Fruit fly (Drosophila melanogaster) whole organism, embryonic: Measurements from ENCODE around the gene RhoGAP19D.

ENCODE experiments used
- Awh ChIP-seq: fragments of 200-800 bp; sonication (Bioruptor generic); IDR thresholded peaks from 2 replicates; pipeline ENCODE4, ENCODE4 v1.3.6; 2022; ENCODE audit warnings: missing biosample characterization, missing genetic modification characterization
- Blimp-1 ChIP-seq: fragments of 200-800 bp; sonication (Bioruptor generic); optimal IDR thresholded peaks from 3 replicates; lab custom pipeline; 2018; ENCODE audit warnings: missing biosample characterization, missing genetic modification characterization, mild to moderate bottlenecking, moderate library complexity, missing genetic modification reagents
- CG10431 ChIP-seq: fragments of 200-800 bp; sonication (Bioruptor generic); optimal IDR thresholded peaks from 3 replicates; lab custom pipeline; 2018; ENCODE audit warnings: missing biosample characterization, mild to moderate bottlenecking, missing genetic modification characterization
- CG11723 ChIP-seq: fragments of 200-800 bp; sonication (Bioruptor generic); optimal IDR thresholded peaks from 2 replicates; lab custom pipeline; 2017; ENCODE audit warnings: missing biosample characterization, mild to moderate bottlenecking, missing genetic modification characterization
- CG12942 ChIP-seq: fragments of 200-800 bp; sonication (Bioruptor generic); optimal IDR thresholded peaks from 3 replicates; lab custom pipeline; 2016; ENCODE audit warnings: missing biosample characterization, missing genetic modification characterization
- CG13123 ChIP-seq: fragments of 200-800 bp; sonication (Bioruptor generic); optimal IDR thresholded peaks from 2 replicates; lab custom pipeline; 2016; ENCODE audit warnings: missing biosample characterization, missing genetic modification characterization
- CG15073 ChIP-seq: fragments of 200-800 bp; sonication (Bioruptor generic); optimal IDR thresholded peaks from 2 replicates; lab custom pipeline; 2016; ENCODE audit warnings: missing biosample characterization, missing genetic modification characterization
- CG1603 ChIP-seq: fragments of 200-800 bp; sonication (Bioruptor generic); optimal IDR thresholded peaks from 2 replicates; lab custom pipeline; 2019; ENCODE audit warnings: missing biosample characterization, mild to moderate bottlenecking, missing genetic modification characterization, moderate library complexity
- CG1832 ChIP-seq: fragments of 200-800 bp; sonication (Bioruptor generic); optimal IDR thresholded peaks from 2 replicates; lab custom pipeline; 2017; ENCODE audit warnings: missing biosample characterization, mild to moderate bottlenecking, missing genetic modification characterization, inconsistent platforms
- CG18599 ChIP-seq: fragments of 200-800 bp; sonication (Bioruptor generic); optimal IDR thresholded peaks from 3 replicates; lab custom pipeline; 2017; ENCODE audit warnings: missing biosample characterization, missing genetic modification characterization, mild to moderate bottlenecking, moderate library complexity, missing genetic modification reagents
- CG18619 ChIP-seq: fragments of 200-800 bp; sonication (Bioruptor generic); optimal IDR thresholded peaks from 3 replicates; lab custom pipeline; 2017; ENCODE audit warnings: missing biosample characterization, mild to moderate bottlenecking, missing genetic modification characterization
- CG2199 ChIP-seq: fragments of 200-800 bp; sonication (Bioruptor generic); IDR thresholded peaks from 3 replicates; pipeline ENCODE4 v1.3.6; 2022; ENCODE audit warnings: missing biosample characterization, missing genetic modification characterization
- CG3847 ChIP-seq: fragments of 200-800 bp; sonication (Bioruptor generic); IDR thresholded peaks from 2 replicates; pipeline ENCODE4 v1.3.6; 2022; ENCODE audit warnings: missing biosample characterization, missing genetic modification characterization
- CG4854 ChIP-seq: fragments of 200-800 bp; sonication (Bioruptor generic); optimal IDR thresholded peaks from 2 replicates; lab custom pipeline; 2016; ENCODE audit warnings: missing biosample characterization, missing genetic modification characterization, inconsistent platforms
- CG8089 ChIP-seq: fragments of 200-800 bp; sonication (Bioruptor generic); optimal IDR thresholded peaks from 3 replicates; lab custom pipeline; 2016; ENCODE audit warnings: missing biosample characterization, missing genetic modification characterization
- CG8944 ChIP-seq: fragments of 200-800 bp; sonication (Bioruptor generic); optimal IDR thresholded peaks from 3 replicates; lab custom pipeline; 2016; ENCODE audit warnings: missing biosample characterization, missing genetic modification characterization
- CG9817 ChIP-seq: fragments of 200-800 bp; sonication (Bioruptor generic); optimal IDR thresholded peaks from 2 replicates; lab custom pipeline; 2018; ENCODE audit warnings: missing biosample characterization, mild to moderate bottlenecking, missing genetic modification characterization, moderate library complexity
- CrebB ChIP-seq: fragments of 200-800 bp; sonication (Bioruptor generic); optimal IDR thresholded peaks from 3 replicates; lab custom pipeline; 2018; ENCODE audit warnings: missing biosample characterization, mild to moderate bottlenecking, missing genetic modification characterization
- Dll ChIP-seq: fragments of 200-800 bp; sonication (Bioruptor generic); IDR thresholded peaks from 4 replicates; pipeline ENCODE4 v1.3.6; 2022; ENCODE audit warnings: missing biosample characterization, missing genetic modification characterization; ENCODE audit not compliant: partially characterized antibody
- HLH3B ChIP-seq: fragments of 200-800 bp; sonication (Bioruptor generic); IDR thresholded peaks from 2 replicates; pipeline ENCODE4 v1.3.6; 2022; ENCODE audit warnings: missing biosample characterization, missing genetic modification characterization
- HLH4C ChIP-seq: fragments of 200-800 bp; sonication (Bioruptor generic); IDR thresholded peaks from 3 replicates; pipeline ENCODE4 v1.3.6; 2022; ENCODE audit warnings: missing biosample characterization, missing genetic modification characterization; ENCODE audit not compliant: partially characterized antibody
- HLH54F ChIP-seq: fragments of 200-800 bp; sonication (Bioruptor generic); optimal IDR thresholded peaks from 3 replicates; lab custom pipeline; 2016; ENCODE audit warnings: missing biosample characterization, missing genetic modification characterization
- HmgZ ChIP-seq: fragments of 200-800 bp; sonication (Bioruptor generic); optimal IDR thresholded peaks from 2 replicates; lab custom pipeline; 2018; ENCODE audit warnings: missing biosample characterization, mild to moderate bottlenecking, missing genetic modification characterization
- MTF-1 ChIP-seq: fragments of 200-800 bp; sonication (Bioruptor generic); optimal IDR thresholded peaks from 2 replicates; lab custom pipeline; 2018; ENCODE audit warnings: missing biosample characterization, mild to moderate bottlenecking, missing genetic modification characterization, borderline replicate concordance
- Ptx1 ChIP-seq: fragments of 200-800 bp; sonication (Bioruptor generic); IDR thresholded peaks from 2 replicates; pipeline ENCODE4 v1.3.6; 2022; ENCODE audit warnings: missing biosample characterization, missing genetic modification characterization
- Sox100B ChIP-seq: fragments of 200-800 bp; sonication (Bioruptor generic); optimal IDR thresholded peaks from 3 replicates; lab custom pipeline; 2018; ENCODE audit warnings: missing biosample characterization, mild to moderate bottlenecking, missing genetic modification characterization
- Ssrp ChIP-seq: fragments of 200-800 bp; sonication (Bioruptor generic); optimal IDR thresholded peaks from 2 replicates; lab custom pipeline; 2018; ENCODE audit warnings: missing biosample characterization, mild to moderate bottlenecking, missing genetic modification characterization, moderate library complexity
- Trl ChIP-seq, 3 experiments: fragments of >200 bp in 2 of 3; fragments of 200-800 bp in 1 of 3; sonication (Bioruptor generic) in 1 of 3; optimal IDR thresholded peaks; 2 replicates in 1 of 3; 3 replicates in 2 of 3; lab custom pipeline; 2016 to 2017; ENCODE audit warnings: missing biosample characterization in 1 of 3, missing genetic modification characterization in 1 of 3
- amos ChIP-seq: fragments of 200-800 bp; sonication (Bioruptor generic); IDR thresholded peaks from 2 replicates; pipeline ENCODE4 v1.3.6; 2022; ENCODE audit warnings: missing biosample characterization, missing genetic modification characterization; ENCODE audit not compliant: partially characterized antibody
- ara ChIP-seq: fragments of 200-800 bp; sonication (Bioruptor generic); IDR thresholded peaks from 2 replicates; pipeline ENCODE4 v1.3.6; 2022; ENCODE audit warnings: missing biosample characterization, missing genetic modification characterization
- bowl ChIP-seq: fragments of 200-800 bp; sonication (Bioruptor generic); IDR thresholded peaks from 2 replicates; pipeline ENCODE4 v1.3.6; 2022; ENCODE audit warnings: missing biosample characterization, missing genetic modification characterization
- crp ChIP-seq, 2 experiments: fragments of 200-800 bp; sonication (Bioruptor generic); optimal IDR thresholded peaks; 2 replicates in 1 of 2; 3 replicates in 1 of 2; lab custom pipeline; 2017; ENCODE audit warnings: missing biosample characterization in 2 of 2, missing genetic modification characterization in 2 of 2, mild to moderate bottlenecking in 1 of 2, moderate library complexity in 1 of 2
- dan ChIP-seq: fragments of 200-800 bp; sonication (Bioruptor generic); IDR thresholded peaks from 2 replicates; pipeline ENCODE4 v1.3.6; 2022; ENCODE audit warnings: missing biosample characterization, missing genetic modification characterization
- fd102C ChIP-seq: fragments of 200-800 bp; sonication (Bioruptor generic); optimal IDR thresholded peaks from 2 replicates; lab custom pipeline; 2018; ENCODE audit warnings: missing biosample characterization, mild to moderate bottlenecking, missing genetic modification characterization, moderate library complexity
- gcm ChIP-seq: fragments of 200-800 bp; sonication (Bioruptor generic); optimal IDR thresholded peaks from 2 replicates; lab custom pipeline; 2019; ENCODE audit warnings: missing biosample characterization, mild to moderate bottlenecking, missing genetic modification characterization, moderate library complexity
- hb ChIP-seq: fragments of 200-800 bp; sonication (Bioruptor generic); IDR thresholded peaks from 3 replicates; pipeline ENCODE4 v1.3.6; 2022; ENCODE audit warnings: missing biosample characterization, missing genetic modification characterization; ENCODE audit not compliant: partially characterized antibody
- ind ChIP-seq: fragments of 200-800 bp; sonication (Bioruptor generic); optimal IDR thresholded peaks from 3 replicates; lab custom pipeline; 2016; ENCODE audit warnings: missing biosample characterization, missing genetic modification characterization
- kah ChIP-seq: fragments of 200-800 bp; sonication (Bioruptor generic); optimal IDR thresholded peaks from 2 replicates; lab custom pipeline; 2018; ENCODE audit warnings: missing biosample characterization, mild to moderate bottlenecking, missing genetic modification characterization
- onecut ChIP-seq: fragments of 200-800 bp; sonication (Bioruptor generic); IDR thresholded peaks from 2 replicates; pipeline ENCODE4 v1.3.6; 2022; ENCODE audit warnings: missing biosample characterization, missing genetic modification characterization
- pb ChIP-seq: fragments of 200-800 bp; sonication (Bioruptor generic); optimal IDR thresholded peaks from 3 replicates; lab custom pipeline; 2016; ENCODE audit warnings: missing biosample characterization, missing genetic modification characterization
- pfk ChIP-seq: fragments of 200-800 bp; sonication (Bioruptor generic); optimal IDR thresholded peaks from 2 replicates; lab custom pipeline; 2018; ENCODE audit warnings: missing biosample characterization, mild to moderate bottlenecking, missing genetic modification characterization, moderate library complexity
- pho ChIP-seq: fragments of 200-800 bp; sonication (Bioruptor generic); optimal IDR thresholded peaks from 2 replicates; lab custom pipeline; 2016; ENCODE audit warnings: missing biosample characterization, missing genetic modification characterization
- psq ChIP-seq: fragments of 200-800 bp; sonication (Bioruptor generic); optimal IDR thresholded peaks from 2 replicates; lab custom pipeline; 2017; ENCODE audit warnings: missing biosample characterization, missing genetic modification characterization
- rib ChIP-seq: fragments of 200-800 bp; sonication (Bioruptor generic); IDR thresholded peaks from 2 replicates; pipeline ENCODE4 v1.3.6; 2022; ENCODE audit warnings: missing biosample characterization, missing genetic modification characterization
- row ChIP-seq: fragments of 200-800 bp; sonication (Bioruptor generic); IDR thresholded peaks from 3 replicates; pipeline ENCODE4 v1.3.6; 2022; ENCODE audit warnings: missing biosample characterization, missing genetic modification characterization
- trh ChIP-seq: fragments of 200-800 bp; sonication (Bioruptor generic); optimal IDR thresholded peaks from 2 replicates; lab custom pipeline; 2016; ENCODE audit warnings: missing biosample characterization, missing genetic modification characterization
- unc-4 ChIP-seq: fragments of 200-800 bp; sonication (Bioruptor generic); IDR thresholded peaks from 2 replicates; pipeline ENCODE4 v1.3.6; 2022; ENCODE audit warnings: missing biosample characterization, missing genetic modification characterization; ENCODE audit not compliant: partially characterized antibody
- wor ChIP-seq: fragments of 200-800 bp; sonication (Bioruptor generic); IDR thresholded peaks from 2 replicates; pipeline ENCODE4 v1.3.6; 2022; ENCODE audit warnings: missing biosample characterization, missing genetic modification characterization
- zf30C ChIP-seq: fragments of 200-800 bp; sonication (Bioruptor generic); optimal IDR thresholded peaks from 3 replicates; lab custom pipeline; 2018; ENCODE audit warnings: missing biosample characterization, mild to moderate bottlenecking, missing genetic modification characterization

RhoGAP19D gene

DNA sequence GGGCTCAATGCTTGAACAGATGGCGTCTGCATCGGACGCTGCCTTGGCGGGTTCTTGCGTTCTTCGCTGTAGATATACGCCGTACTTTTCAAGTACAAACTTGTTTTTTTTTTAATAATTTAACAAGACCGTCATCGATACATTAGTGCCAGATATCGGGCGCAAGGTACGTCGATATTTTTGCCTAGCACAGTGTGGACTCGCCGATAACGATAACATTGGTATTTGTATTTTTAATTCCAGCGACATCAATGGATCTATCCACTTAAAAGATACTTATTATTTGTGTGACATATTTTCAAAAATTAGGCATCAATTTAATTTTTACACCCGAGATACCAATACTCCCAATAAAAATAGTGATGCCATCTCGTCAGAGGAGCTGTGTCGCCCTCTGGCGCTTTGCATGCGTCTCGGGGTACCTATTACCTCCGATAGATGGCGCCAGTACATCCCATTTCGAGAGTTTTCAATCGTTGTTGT, 14.3 kb upstream of the RhoGAP19D start, which contains the start of gene Tak1 (continued):
- TF ChIP-seq Blimp-1 (GFP tag; lab: Kevin White, UChicago) (no peak), zf30C (GFP tag; lab: Kevin White, UChicago) (no peak), Dll (GFP tag; lab: Robert Waterston, UW) (peak; percentile 82), pb (GFP tag; lab: Kevin White, UChicago) (no peak), Sox100B (no peak), CG4854 (GFP tag; lab: Kevin White, UChicago) (no peak), CG18619 (peak; percentile 40), CG11723 (GFP tag; lab: Kevin White, UChicago) (no peak), CrebB (tag; lab: Kevin White, UChicago) (peak; percentile 10), CG1603 (tag; lab: Kevin White, UChicago) (peak; percentile 72), Trl (optimal IDR thresholded peaks at IDR 0.05; lab: Kevin White, UChicago) (no peak), Trl (GFP tag; optimal IDR thresholded peaks at IDR 0.05; lab: Kevin White, UChicago) (peak; percentile 51), crp (GFP tag; optimal IDR thresholded peaks at IDR 0.05; lab: Kevin White, UChicago) (no peak), psq (GFP tag; lab: Kevin White, UChicago) (no peak), CG10431 (GFP tag; lab: Kevin White, UChicago) (no peak), CG18599 (GFP tag; lab: Kevin White, UChicago) (peak; percentile 9), CG2199 (GFP tag; lab: Robert Waterston, UW) (peak; percentile 94), trh (GFP tag; lab: Kevin White, UChicago) (no peak), ara (GFP tag; lab: Robert Waterston, UW) (no peak), HLH3B (0 out of 2 replicates have a peak, but pooled peaks have one; percentile 45), dan (GFP tag; lab: Robert Waterston, UW) (no peak), pfk (GFP tag; lab: Kevin White, UChicago) (no peak), hb (peak; percentile 83; the same call in 2 of the 3 replicates), onecut (GFP tag; lab: Robert Waterston, UW) (peak; percentile 51; the same call in 1 of the 2 replicates), Ssrp (tag; lab: Kevin White, UChicago) (peak; percentile 11), MTF-1 (GFP tag; lab: Kevin White, UChicago) (peak; percentile 45), amos (GFP tag; lab: Robert Waterston, UW) (peak; percentile 63), bowl (GFP tag; lab: Robert Waterston, UW) (no peak), CG15073 (GFP tag; lab: Kevin White, UChicago) (no peak), kah (GFP tag; lab: Kevin White, UChicago) (no peak), HLH54F (peak; percentile 11), Awh (GFP tag; lab: Robert Waterston, UW) (no peak), row (GFP tag; lab: Robert Waterston, UW) (0 out of 3 replicates have a peak, but pooled peaks have one; percentile 20), wor (no peak), CG8944 (GFP tag; lab: Kevin White, UChicago) (peak; percentile 53), CG12942 (GFP tag; lab: Kevin White, UChicago) (peak; percentile 7), Ptx1 (GFP tag; lab: Robert Waterston, UW) (peak; percentile 46), HmgZ (tag; lab: Kevin White, UChicago) (peak; percentile 39), HLH4C (GFP tag; lab: Robert Waterston, UW) (peak; percentile 90), CG1832 (GFP tag; lab: Kevin White, UChicago) (no peak), CG9817 (peak; percentile 68), fd102C (GFP tag; lab: Kevin White, UChicago) (no peak), unc-4 (GFP tag; lab: Robert Waterston, UW) (peak; percentile 72), ind (peak; percentile 42), CG13123 (GFP tag; lab: Kevin White, UChicago) (no peak), CG3847 (GFP tag; lab: Robert Waterston, UW) (peak; percentile 49), pho (GFP tag; lab: Kevin White, UChicago) (peak; percentile 6), gcm (GFP tag; lab: Kevin White, UChicago) (no peak), rib (no peak), CG8089 (GFP tag; lab: Kevin White, UChicago) (peak; percentile 61)
